Worm (Caenorhabditis elegans): ENCODE results near the gene C10A4.4.

The C10A4.4 gene

DNA sequence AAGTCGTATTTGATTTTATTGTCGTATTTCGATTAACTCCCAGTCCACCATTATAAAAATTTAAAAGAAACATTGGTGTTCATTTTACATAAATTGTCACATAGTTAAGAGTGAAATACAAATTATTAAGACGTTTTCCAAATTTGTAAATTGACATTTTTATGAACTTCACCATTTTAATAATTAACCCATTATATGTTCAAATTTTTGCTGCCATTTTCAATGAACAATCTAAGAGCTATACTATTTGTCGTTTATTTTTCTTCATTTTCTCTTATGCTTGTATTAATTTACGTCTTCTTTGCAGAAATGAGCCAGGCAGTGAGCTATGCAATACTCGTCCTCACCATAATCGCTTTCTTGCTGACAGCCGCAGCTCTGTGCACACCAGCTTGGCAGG, 30.3 kb downstream of the C10A4.4 start, which contains the start of gene clc-2:
Gene clc-2, plus strand, starts transcription at position 301 of the 400 bp plus-strand sequence.
- TF ChIP-seq somi-1 (GFP tag; optimal IDR thresholded peaks at IDR 0.05) (no peak), Y53F4B.3 (GFP tag; IDR thresholded peaks at IDR 0.05) (no peak), ceh-100 (GFP tag; IDR thresholded peaks at IDR 0.05) (no peak), bed-1 (GFP tag; IDR thresholded peaks at IDR 0.05) (no peak), atf-7 (tag; optimal IDR thresholded peaks at IDR 0.05) (no peak), fkh-3 (tag; optimal IDR thresholded peaks at IDR 0.05) (no peak), cebp-1 (GFP tag; IDR thresholded peaks at IDR 0.05) (no peak), cebp-1 (tag; optimal IDR thresholded peaks at IDR 0.05) (no peak), attf-3 (GFP tag; conservative IDR thresholded peaks at IDR 0.05) (no peak), F22D6.2 (tag; optimal IDR thresholded peaks at IDR 0.05) (no peak), F57A8.1 (GFP tag; optimal IDR thresholded peaks at IDR 0.05) (no peak), madf-10 (tag; optimal IDR thresholded peaks at IDR 0.05) (no peak), F49E8.2 (tag; optimal IDR thresholded peaks at IDR 0.05; ENCODE audit: insufficient read depth) (no peak), hmg-20 (GFP tag; IDR thresholded peaks at IDR 0.05) (no peak), madf-6 (GFP tag; IDR thresholded peaks at IDR 0.05) (no peak), ccch-3 (GFP tag; optimal IDR thresholded peaks at IDR 0.05) (no peak), rcor-1 (GFP tag; IDR thresholded peaks at IDR 0.05) (no peak), madf-3 (GFP tag; IDR thresholded peaks at IDR 0.05) (no peak)

DNA sequence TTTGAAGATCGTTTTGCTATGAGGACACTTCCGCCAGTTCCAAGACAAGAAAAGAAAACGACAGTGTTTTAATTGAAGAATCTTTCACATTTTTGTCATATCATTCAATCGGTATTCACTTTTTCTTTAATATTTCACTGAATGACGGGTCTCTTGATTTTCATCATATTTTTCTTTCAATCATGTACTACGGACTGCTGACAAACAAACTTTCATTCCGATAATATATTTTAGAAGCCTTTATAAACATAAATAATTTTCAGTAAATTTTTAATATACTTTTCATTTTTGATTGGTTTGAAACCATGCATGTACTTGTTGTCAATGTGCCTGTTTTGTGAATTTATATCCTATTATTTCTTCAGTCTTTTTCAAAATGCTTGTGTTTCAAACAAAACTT, 32.4 kb downstream of the C10A4.4 start, which contains the start of gene clc-5:
Gene clc-5, plus strand, starts transcription at position 301 of the 400 bp plus-strand sequence.
- no peak for TF ChIP-seq mxl-1 (tag; optimal IDR thresholded peaks at IDR 0.05)
- no peak for TF ChIP-seq bed-2 (GFP tag; IDR thresholded peaks at IDR 0.05)
- no peak for TF ChIP-seq F57C9.4 (tag; optimal IDR thresholded peaks at IDR 0.05)
- no peak for TF ChIP-seq Y95B8A.8 (GFP tag; IDR thresholded peaks at IDR 0.05)
- TF ChIP-seq mel-28 (tag; optimal IDR thresholded peaks at IDR 0.05; ENCODE audit: borderline replicate concordance) = no peak
- TF ChIP-seq nfyb-1 (GFP tag; IDR thresholded peaks at IDR 0.05) = no peak
- no peak for TF ChIP-seq aptf-3 (GFP tag; IDR thresholded peaks at IDR 0.05)
- no peak for TF ChIP-seq unc-62 (GFP tag; optimal IDR thresholded peaks at IDR 0.05)
- no peak for TF ChIP-seq lin-26 (GFP tag; IDR thresholded peaks at IDR 0.05)
- no peak for TF ChIP-seq madf-10 (tag; optimal IDR thresholded peaks at IDR 0.05)
- TF ChIP-seq rcor-1 (GFP tag; IDR thresholded peaks at IDR 0.05) = no peak
- no peak for TF ChIP-seq F55B11.4 (tag; optimal IDR thresholded peaks at IDR 0.05; ENCODE audit: borderline replicate concordance, insufficient read depth)
- TF ChIP-seq efl-1 (GFP tag; optimal IDR thresholded peaks at IDR 0.05) = no peak
- no peak for TF ChIP-seq B0261.1 (tag; optimal IDR thresholded peaks at IDR 0.05)

DNA sequence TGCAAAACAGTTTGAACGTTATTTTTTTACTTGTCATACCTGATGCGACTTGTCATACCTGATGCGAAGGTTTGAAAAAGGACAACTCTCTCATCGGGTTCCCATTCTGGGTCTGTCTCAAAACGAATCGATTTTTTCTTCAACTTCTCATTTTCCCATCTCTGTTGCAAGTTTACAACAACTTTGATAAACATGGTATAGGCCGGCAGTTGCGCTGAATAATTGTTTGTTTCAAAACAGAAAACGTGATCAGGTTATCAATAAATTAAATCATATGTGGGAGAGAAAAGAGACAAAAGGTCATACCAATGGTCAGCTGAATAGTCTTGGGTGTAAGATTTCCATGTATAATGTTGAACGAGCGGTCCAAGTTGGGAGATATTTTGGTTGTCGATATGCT, 36.0 kb downstream of the C10A4.4 start:
- TF ChIP-seq ztf-26 (tag; optimal IDR thresholded peaks at IDR 0.05) (peak; percentile 15), D2030.7 (GFP tag; IDR thresholded peaks at IDR 0.05) (no peak)

DNA sequence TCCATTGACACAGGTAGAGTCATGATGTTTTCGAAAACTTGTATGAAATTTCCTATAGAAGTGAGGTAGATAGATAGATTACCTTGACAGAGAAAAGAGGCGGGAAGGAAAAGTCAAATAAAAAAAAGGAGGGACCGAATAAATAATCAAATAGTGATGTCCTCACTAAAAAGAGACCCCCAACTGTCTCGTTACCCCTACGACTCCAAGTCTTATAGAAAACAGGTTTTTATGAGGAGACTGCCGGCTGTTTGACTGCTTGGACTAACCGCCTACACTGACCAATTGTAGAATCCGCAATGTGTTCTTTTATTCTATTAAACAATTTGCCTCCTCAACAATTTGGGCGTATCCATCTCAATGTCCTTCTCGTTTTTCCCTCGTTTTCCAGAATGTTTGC, 37.1 kb downstream of the C10A4.4 start, which contains the start of gene C01C10.2:
Gene C01C10.2, minus strand, starts transcription at position 170 of the 400 bp plus-strand sequence.
- TF ChIP-seq tlf-1 (GFP tag; optimal IDR thresholded peaks at IDR 0.05) = no peak
- TF ChIP-seq lir-1 (GFP tag; conservative IDR thresholded peaks at IDR 0.05) = no peak
- TF ChIP-seq rpc-1 (optimal IDR thresholded peaks at IDR 0.05) = no peak
- no peak for TF ChIP-seq rpc-1 (tag; optimal IDR thresholded peaks at IDR 0.05)
- TF ChIP-seq T26A5.8 (tag; optimal IDR thresholded peaks at IDR 0.05) = no peak
- no peak for TF ChIP-seq lsy-27 (tag; optimal IDR thresholded peaks at IDR 0.05; ENCODE audit: borderline replicate concordance, insufficient read depth)
- no peak for TF ChIP-seq bed-1 (GFP tag; IDR thresholded peaks at IDR 0.05)
- TF ChIP-seq F57C9.4 (tag; optimal IDR thresholded peaks at IDR 0.05) = no peak
- no peak for TF ChIP-seq ztf-18 (tag; optimal IDR thresholded peaks at IDR 0.05)
- TF ChIP-seq Y79H2A.3 (GFP tag; conservative IDR thresholded peaks at IDR 0.05) = no peak

Measured in whole organism, young adult.